Worm (Caenorhabditis elegans) whole organism, midembryonic: ENCODE measurements around the gene ZK1320.2.

ENCODE experiments used
- T22C8.4 ChIP-seq: fragments of 200-800 bp; sonication (Bioruptor generic); IDR thresholded peaks from 2 replicates; pipeline ENCODE4 v1.3.6; 2022; ENCODE audit warnings: missing genetic modification characterization, missing compliant biosample characterization
- cog-1 ChIP-seq: sonication (generic microtip); optimal IDR thresholded peaks from 2 replicates; lab custom pipeline; 2016; ENCODE audit warnings: missing genetic modification characterization, missing compliant biosample characterization
- flt-1 ChIP-seq: fragments of 200-800 bp; sonication (Bioruptor generic); IDR thresholded peaks from 2 replicates; pipeline ENCODE4 v1.3.6; 2022; ENCODE audit warnings: missing genetic modification characterization, missing compliant biosample characterization
- klf-2 ChIP-seq: fragments of 200-800 bp; sonication (Bioruptor generic); conservative IDR thresholded peaks from 2 replicates; pipeline ENCODE4 v1.3.6; 2022; ENCODE audit warnings: missing genetic modification reagents, missing genetic modification characterization, missing compliant biosample characterization
- ref-1 ChIP-seq: fragments of 200-800 bp; sonication (Bioruptor generic); conservative IDR thresholded peaks from 2 replicates; pipeline ENCODE4 v1.3.6; 2022; ENCODE audit warnings: missing genetic modification reagents, missing genetic modification characterization, missing compliant biosample characterization
- tab-1 ChIP-seq: fragments of 200-800 bp; sonication (Bioruptor generic); IDR thresholded peaks from 2 replicates; pipeline ENCODE4 v1.3.6; 2022; ENCODE audit warnings: missing genetic modification characterization, missing compliant biosample characterization
- ztf-29 ChIP-seq: fragments of 200-800 bp; sonication (Bioruptor generic); IDR thresholded peaks from 2 replicates; pipeline ENCODE4 v1.3.6; 2022; ENCODE audit warnings: missing genetic modification reagents, missing genetic modification characterization, missing compliant biosample characterization

DNA sequence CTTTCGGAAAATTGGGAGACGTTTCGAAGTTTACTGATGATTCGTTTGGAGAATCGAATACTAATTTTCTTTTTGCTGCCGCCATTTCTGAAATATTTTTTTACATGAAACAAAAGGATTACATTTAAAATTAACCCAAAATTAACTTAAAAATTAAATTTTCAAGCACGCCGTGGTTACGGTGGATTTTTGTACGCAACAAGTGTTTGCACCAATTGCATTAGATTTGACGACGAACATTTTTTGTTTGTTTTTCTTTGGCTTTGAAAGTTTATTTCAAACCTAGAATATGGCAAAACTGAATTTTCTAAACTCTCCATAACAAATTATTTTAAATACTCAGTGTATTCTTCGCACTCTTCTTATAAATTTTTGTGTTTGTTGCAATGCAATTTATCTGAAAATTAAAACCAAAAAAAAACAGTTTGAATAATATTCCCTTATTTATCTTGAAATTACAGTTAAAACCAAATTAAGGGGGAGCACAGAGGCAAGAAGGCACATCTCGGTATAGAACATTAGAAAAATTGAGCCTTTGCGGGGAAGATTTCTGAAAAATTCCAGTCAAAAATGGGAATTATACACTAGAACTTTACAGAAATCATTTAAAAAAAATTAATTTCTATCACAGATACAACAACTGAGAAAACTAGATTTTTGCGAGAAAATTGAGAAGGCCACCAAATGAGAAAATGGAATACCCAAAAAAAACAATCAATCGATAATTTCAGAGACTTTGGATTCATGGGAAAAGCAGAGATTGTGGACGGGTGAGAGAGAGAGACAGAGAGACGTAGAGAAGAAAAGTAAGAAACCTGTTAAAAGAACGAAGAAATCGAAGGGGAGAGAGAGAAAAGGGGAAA, 41.5 kb downstream of the ZK1320.2 start, which contains the start of gene hal-3:
- no peak for TF ChIP-seq tab-1
- TF ChIP-seq cog-1 (tag; lab: Kevin White, UChicago), result no peak
- TF ChIP-seq ref-1 (GFP tag; lab: Robert Waterston, UW), result no peak
- no peak for TF ChIP-seq ztf-29 (GFP tag; lab: Robert Waterston, UW)
- TF ChIP-seq flt-1, result no peak
- TF ChIP-seq T22C8.4 (GFP tag; lab: Robert Waterston, UW), result 0 out of 2 replicates have a peak, but pooled peaks have one; percentile 37
- no peak for TF ChIP-seq klf-2
